Worm (Caenorhabditis elegans): ENCODE measurements around the gene clc-20.

clc-20 gene

DNA sequence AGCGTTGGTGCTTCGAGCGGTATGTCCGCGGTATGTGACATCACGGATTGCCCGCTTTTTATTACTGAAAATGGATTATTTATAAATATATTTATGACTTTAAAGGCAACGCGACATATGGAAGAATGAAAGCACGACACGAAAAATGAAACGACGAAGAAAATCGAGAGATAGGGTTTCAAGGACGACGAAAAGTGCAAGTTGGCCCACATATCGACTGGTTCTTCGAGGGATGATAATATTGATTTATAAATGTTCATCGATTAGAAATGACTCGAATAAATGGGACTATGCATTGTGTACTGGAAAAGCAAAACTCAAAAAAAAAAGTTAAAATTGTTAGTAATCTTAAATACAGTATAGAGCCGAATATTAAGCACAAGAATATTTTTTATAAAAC lies 14.3 kb downstream of the clc-20 start, which contains the start of gene zer-1:
zer-1 (minus strand) TSS at position 68 of the 400 bp plus-strand sequence.
- TF ChIP-seq med-1 (GFP tag; optimal IDR thresholded peaks at IDR 0.05; ENCODE audit: insufficient read depth) (no peak), ref-1 (GFP tag; conservative IDR thresholded peaks at IDR 0.05) (no peak)

DNA sequence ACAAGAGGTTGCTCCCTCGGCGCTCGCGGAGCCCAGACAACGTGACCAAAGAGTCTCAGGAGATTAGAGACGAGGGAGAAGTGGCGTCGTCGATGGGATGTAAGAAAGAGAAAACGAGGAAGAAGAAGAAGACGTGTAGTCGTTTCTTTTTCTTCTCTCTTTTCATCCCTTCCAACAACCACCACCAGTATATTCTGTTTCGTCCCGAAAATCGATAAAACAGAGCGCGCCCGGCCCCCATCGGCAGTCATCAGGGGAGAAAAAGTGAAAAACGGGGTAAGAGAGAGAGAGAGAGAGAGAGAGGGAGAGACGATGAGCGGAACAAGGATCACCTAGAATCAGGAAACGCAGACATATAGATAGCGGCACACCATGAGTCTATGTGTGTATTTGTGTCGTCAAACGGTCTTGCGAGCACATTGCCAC lies 15.5 kb downstream of the clc-20 start:
- peak; percentile 75 for TF ChIP-seq cog-1 (tag; optimal IDR thresholded peaks at IDR 0.05)
- no peak for TF ChIP-seq ztf-23 (GFP tag; IDR thresholded peaks at IDR 0.05)
- no peak for TF ChIP-seq ref-1 (GFP tag; conservative IDR thresholded peaks at IDR 0.05)
- peak; percentile 90 for TF ChIP-seq T22C8.4 (GFP tag; IDR thresholded peaks at IDR 0.05)
- no peak for TF ChIP-seq tab-1 (GFP tag; IDR thresholded peaks at IDR 0.05)
- 0 out of 2 replicates have a peak, but pooled peaks have one; percentile 34 for TF ChIP-seq flt-1 (GFP tag; IDR thresholded peaks at IDR 0.05)
- no peak for TF ChIP-seq klf-2 (GFP tag; conservative IDR thresholded peaks at IDR 0.05)
- no peak for TF ChIP-seq med-1 (GFP tag; optimal IDR thresholded peaks at IDR 0.05; ENCODE audit: insufficient read depth)
- TF ChIP-seq ztf-29 (GFP tag; IDR thresholded peaks at IDR 0.05), result no peak

DNA sequence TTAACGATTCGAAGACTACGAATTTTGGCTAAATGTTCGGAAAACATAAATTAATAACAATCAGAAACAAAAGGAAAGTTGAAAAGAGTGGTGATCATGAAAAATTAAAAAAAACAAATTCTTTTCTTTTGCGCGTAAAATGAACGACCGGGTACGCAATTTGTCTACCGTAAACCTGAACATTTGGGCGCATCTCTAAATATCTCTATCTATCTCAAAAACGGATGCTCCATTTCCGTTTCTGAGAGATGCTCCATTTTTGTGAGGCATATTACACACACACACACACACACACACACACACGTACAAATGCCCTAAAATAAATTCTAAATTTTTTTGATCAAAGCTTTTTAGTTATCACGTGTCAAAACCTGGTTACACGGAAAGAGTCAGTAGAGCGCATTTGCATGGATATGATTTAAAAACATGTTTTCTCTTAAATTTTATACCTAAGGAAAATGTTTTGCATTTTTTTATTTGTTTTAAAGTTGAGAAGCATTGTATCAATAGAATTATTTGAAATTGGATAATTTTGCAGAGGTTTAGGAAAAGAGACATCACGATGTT lies 16.7 kb downstream of the clc-20 start:
- TF ChIP-seq ztf-23 (GFP tag; IDR thresholded peaks at IDR 0.05) (no peak), cog-1 (tag; optimal IDR thresholded peaks at IDR 0.05) (no peak), med-1 (GFP tag; optimal IDR thresholded peaks at IDR 0.05; ENCODE audit: insufficient read depth) (no peak), klf-2 (GFP tag; conservative IDR thresholded peaks at IDR 0.05) (no peak), T22C8.4 (GFP tag; IDR thresholded peaks at IDR 0.05) (no peak), flt-1 (GFP tag; IDR thresholded peaks at IDR 0.05) (no peak), tab-1 (GFP tag; IDR thresholded peaks at IDR 0.05) (no peak), ref-1 (GFP tag; conservative IDR thresholded peaks at IDR 0.05) (no peak)

DNA sequence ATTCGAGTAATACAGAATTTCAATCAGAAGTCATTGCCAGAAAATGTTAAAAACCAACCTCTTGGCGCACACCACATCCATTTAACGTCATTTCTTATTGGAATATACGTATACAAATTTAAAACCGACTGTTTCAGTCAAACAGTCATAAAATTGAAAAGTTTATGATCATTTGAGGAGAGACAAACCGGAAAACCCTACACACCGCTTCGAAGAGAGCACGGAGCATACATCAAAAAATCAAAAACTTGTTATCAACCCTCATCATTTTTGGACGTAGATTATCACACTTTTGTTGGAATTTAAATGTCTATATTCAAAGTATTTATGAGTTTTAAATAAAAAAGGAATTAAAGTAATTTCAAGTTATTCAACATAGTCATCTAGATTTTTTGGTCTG lies 18.6 kb downstream of the clc-20 start, which contains the start of gene T24C4.10:
T24C4.10 (minus strand) TSS at position 230 of the 400 bp plus-strand sequence.
- no peak for TF ChIP-seq ztf-29 (GFP tag; IDR thresholded peaks at IDR 0.05)
- no peak for TF ChIP-seq med-1 (GFP tag; optimal IDR thresholded peaks at IDR 0.05; ENCODE audit: insufficient read depth)
- no peak for TF ChIP-seq cog-1 (tag; optimal IDR thresholded peaks at IDR 0.05)
- TF ChIP-seq ztf-23 (GFP tag; IDR thresholded peaks at IDR 0.05), result no peak
- TF ChIP-seq T22C8.4 (GFP tag; IDR thresholded peaks at IDR 0.05), result no peak
- TF ChIP-seq ref-1 (GFP tag; conservative IDR thresholded peaks at IDR 0.05), result no peak
- TF ChIP-seq tab-1 (GFP tag; IDR thresholded peaks at IDR 0.05), result no peak
- TF ChIP-seq klf-2 (GFP tag; conservative IDR thresholded peaks at IDR 0.05), result no peak
- TF ChIP-seq flt-1 (GFP tag; IDR thresholded peaks at IDR 0.05), result no peak

DNA sequence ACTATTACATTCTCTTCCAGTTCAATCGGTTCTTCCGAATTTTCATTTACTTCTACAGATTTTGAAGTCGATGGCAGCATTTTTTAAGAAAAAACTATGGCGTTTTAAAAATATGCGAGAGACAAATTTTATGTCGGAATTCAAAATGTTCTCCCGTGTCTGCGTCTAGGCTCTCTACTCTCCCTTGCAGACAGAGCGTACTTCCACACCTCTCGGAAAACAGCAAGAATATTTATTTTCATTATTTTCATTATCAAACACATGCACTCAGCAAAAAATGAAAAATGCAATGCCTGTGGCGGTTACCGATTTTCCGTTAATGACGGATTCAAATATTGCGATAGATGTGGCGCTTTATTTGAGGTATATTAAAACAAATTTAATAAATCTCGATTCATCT lies 23.1 kb downstream of the clc-20 start, which contains the start of the genes ztf-18 and F23H11.2:
ztf-18 (minus strand) TSS at position 188 of the 400 bp plus-strand sequence.
F23H11.2 (plus strand) TSS at position 223 of the 400 bp plus-strand sequence.
- TF ChIP-seq flt-1 (GFP tag; IDR thresholded peaks at IDR 0.05) (no peak), ztf-23 (GFP tag; IDR thresholded peaks at IDR 0.05) (no peak), ref-1 (GFP tag; conservative IDR thresholded peaks at IDR 0.05) (no peak), klf-2 (GFP tag; conservative IDR thresholded peaks at IDR 0.05) (no peak), cog-1 (tag; optimal IDR thresholded peaks at IDR 0.05) (no peak), T22C8.4 (GFP tag; IDR thresholded peaks at IDR 0.05) (no peak), med-1 (GFP tag; optimal IDR thresholded peaks at IDR 0.05; ENCODE audit: insufficient read depth) (no peak)

DNA sequence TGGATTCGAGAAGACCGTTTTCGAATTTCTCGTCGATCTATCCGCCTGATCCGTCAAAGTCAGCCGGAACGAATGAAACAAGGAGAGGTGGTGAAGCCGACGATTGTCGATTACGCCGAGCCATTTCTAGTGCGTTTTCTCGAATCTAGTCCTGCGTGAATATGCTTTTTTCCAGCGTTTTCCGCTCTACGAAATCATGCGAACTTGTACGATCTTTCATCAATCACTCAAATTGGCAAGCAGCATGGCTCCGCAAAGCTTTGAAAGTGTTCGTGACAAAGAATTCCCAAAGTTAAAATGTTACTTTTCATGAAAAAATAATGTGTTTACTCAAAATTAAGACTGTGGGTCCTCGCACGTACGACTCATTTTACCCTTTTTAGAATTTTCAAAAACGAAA lies 24.5 kb downstream of the clc-20 start:
- TF ChIP-seq tab-1 (GFP tag; IDR thresholded peaks at IDR 0.05), result no peak
- TF ChIP-seq ztf-29 (GFP tag; IDR thresholded peaks at IDR 0.05), result no peak
- no peak for TF ChIP-seq T22C8.4 (GFP tag; IDR thresholded peaks at IDR 0.05)
- TF ChIP-seq ref-1 (GFP tag; conservative IDR thresholded peaks at IDR 0.05), result no peak
- no peak for TF ChIP-seq klf-2 (GFP tag; conservative IDR thresholded peaks at IDR 0.05)
- TF ChIP-seq ztf-23 (GFP tag; IDR thresholded peaks at IDR 0.05), result no peak
- TF ChIP-seq cog-1 (tag; optimal IDR thresholded peaks at IDR 0.05), result no peak

DNA sequence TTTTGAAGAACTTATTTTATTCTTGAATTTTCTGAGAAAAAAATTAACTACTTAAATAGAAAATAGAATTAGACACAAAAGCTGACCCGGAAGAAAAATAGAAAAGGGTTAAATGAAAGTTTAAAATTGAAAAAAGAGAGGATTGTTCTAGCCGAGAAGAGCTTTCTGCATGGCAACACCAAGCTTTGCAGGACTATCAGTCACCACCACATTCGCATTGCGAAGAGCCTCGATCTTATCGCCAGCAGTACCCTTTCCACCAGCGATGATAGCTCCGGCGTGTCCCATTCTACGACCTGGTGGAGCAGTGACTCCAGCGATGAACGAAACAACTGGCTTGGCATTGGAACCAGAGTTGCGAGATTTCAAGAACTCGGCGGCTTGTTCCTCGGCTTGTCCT lies 27.8 kb downstream of the clc-20 start:
- no peak for TF ChIP-seq ref-1 (GFP tag; conservative IDR thresholded peaks at IDR 0.05)
- TF ChIP-seq tab-1 (GFP tag; IDR thresholded peaks at IDR 0.05), result no peak
- no peak for TF ChIP-seq flt-1 (GFP tag; IDR thresholded peaks at IDR 0.05)
- no peak for TF ChIP-seq T22C8.4 (GFP tag; IDR thresholded peaks at IDR 0.05)
- TF ChIP-seq klf-2 (GFP tag; conservative IDR thresholded peaks at IDR 0.05), result no peak
- TF ChIP-seq cog-1 (tag; optimal IDR thresholded peaks at IDR 0.05), result no peak
- TF ChIP-seq ztf-29 (GFP tag; IDR thresholded peaks at IDR 0.05), result no peak
- no peak for TF ChIP-seq med-1 (GFP tag; optimal IDR thresholded peaks at IDR 0.05; ENCODE audit: insufficient read depth)

DNA sequence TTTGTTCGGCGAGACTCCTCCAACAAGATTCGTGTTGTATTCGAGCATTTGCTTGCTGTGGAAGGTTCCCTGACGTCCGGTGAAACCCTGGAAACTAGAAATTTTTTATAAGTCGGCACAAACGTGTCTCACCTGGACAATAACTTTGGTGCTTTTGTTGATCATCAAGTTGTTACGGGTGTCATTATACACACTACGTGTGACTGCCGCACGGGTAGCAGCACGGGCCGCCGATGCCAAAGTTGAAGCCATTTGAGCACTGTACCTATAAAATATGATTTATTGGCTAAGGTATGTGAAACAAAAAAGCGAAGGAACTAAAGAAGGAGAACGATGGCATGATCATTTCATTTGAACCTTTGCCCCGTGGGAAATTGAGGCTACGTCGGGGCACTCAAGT lies 28.8 kb downstream of the clc-20 start, which contains the start of gene sucl-2:
sucl-2 (minus strand) TSS at position 265 of the 400 bp plus-strand sequence.
- TF ChIP-seq ztf-23 (GFP tag; IDR thresholded peaks at IDR 0.05), result no peak
- TF ChIP-seq klf-2 (GFP tag; conservative IDR thresholded peaks at IDR 0.05), result no peak
- TF ChIP-seq tab-1 (GFP tag; IDR thresholded peaks at IDR 0.05), result no peak
- TF ChIP-seq ztf-29 (GFP tag; IDR thresholded peaks at IDR 0.05), result no peak
- TF ChIP-seq flt-1 (GFP tag; IDR thresholded peaks at IDR 0.05), result no peak
- TF ChIP-seq ref-1 (GFP tag; conservative IDR thresholded peaks at IDR 0.05), result no peak
- no peak for TF ChIP-seq med-1 (GFP tag; optimal IDR thresholded peaks at IDR 0.05; ENCODE audit: insufficient read depth)
- TF ChIP-seq T22C8.4 (GFP tag; IDR thresholded peaks at IDR 0.05), result no peak
- TF ChIP-seq cog-1 (tag; optimal IDR thresholded peaks at IDR 0.05), result no peak

DNA sequence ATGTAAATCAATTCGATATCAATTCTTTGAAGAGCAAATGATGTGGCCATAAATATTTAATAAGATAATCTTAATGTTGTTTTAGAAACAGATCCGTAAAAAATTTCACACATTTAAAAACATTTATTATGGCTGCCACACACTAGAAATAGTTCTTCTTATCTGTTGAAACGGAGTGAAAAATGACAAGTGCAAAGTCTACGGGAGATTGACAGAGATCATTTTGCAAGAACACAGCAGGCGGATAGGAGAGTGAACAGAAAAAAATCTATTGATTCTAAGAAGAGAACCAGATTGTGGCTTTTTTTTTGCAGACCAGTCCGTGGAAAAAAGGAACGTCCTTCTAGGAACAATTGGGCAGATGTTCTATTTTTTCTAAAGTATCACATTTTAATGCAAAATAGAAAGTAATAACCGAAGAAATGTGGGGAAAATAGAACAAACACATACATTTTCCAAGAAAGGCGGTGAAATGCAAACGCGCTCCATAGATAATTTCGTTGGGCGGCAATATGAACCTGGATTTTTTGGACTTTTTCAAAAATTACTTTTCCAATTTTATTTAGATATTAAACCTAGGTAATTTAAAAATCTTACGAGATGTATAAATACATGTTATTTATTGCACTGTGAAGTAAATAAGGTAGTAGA lies 29.3 kb downstream of the clc-20 start:
- TF ChIP-seq klf-2 (GFP tag; conservative IDR thresholded peaks at IDR 0.05) (no peak), flt-1 (GFP tag; IDR thresholded peaks at IDR 0.05) (no peak), tab-1 (GFP tag; IDR thresholded peaks at IDR 0.05) (no peak), med-1 (GFP tag; optimal IDR thresholded peaks at IDR 0.05; ENCODE audit: insufficient read depth) (no peak), ztf-29 (GFP tag; IDR thresholded peaks at IDR 0.05) (no peak), T22C8.4 (GFP tag; IDR thresholded peaks at IDR 0.05) (no peak), cog-1 (tag; optimal IDR thresholded peaks at IDR 0.05) (no peak), ztf-23 (GFP tag; IDR thresholded peaks at IDR 0.05) (no peak), ref-1 (GFP tag; conservative IDR thresholded peaks at IDR 0.05) (no peak)
